Fruit fly (Drosophila melanogaster) whole organism, embryonic: ENCODE measurements around the gene Arl5.
A peak's percentile ranks its signal among the peaks of the same experiment; 100 is the strongest.

Experiments used
- Awh ChIP-seq: fragments of 200-800 bp; sonication (Bioruptor generic); IDR thresholded peaks from 2 replicates; pipeline ENCODE4, ENCODE4 v1.3.6; 2022; ENCODE audit warnings: missing biosample characterization, missing genetic modification characterization
- CG10462 ChIP-seq: fragments of 200-800 bp; sonication (Bioruptor generic); optimal IDR thresholded peaks from 2 replicates; lab custom pipeline; 2016; ENCODE audit warnings: missing biosample characterization, missing genetic modification characterization
- CG10565 ChIP-seq: fragments of 200-800 bp; sonication (Bioruptor generic); optimal IDR thresholded peaks from 3 replicates; lab custom pipeline; 2016; ENCODE audit warnings: missing biosample characterization, mild to moderate bottlenecking, missing genetic modification characterization
- CG10959 ChIP-seq: fragments of 200-800 bp; sonication (Bioruptor generic); IDR thresholded peaks from 2 replicates; pipeline ENCODE4 v1.3.6; 2022; ENCODE audit warnings: missing biosample characterization, missing genetic modification characterization
- CG12104 ChIP-seq: fragments of 200-800 bp; sonication (Bioruptor generic); optimal IDR thresholded peaks from 3 replicates; lab custom pipeline; 2016; ENCODE audit warnings: missing biosample characterization, missing genetic modification characterization
- CG12769 ChIP-seq: fragments of 200-800 bp; sonication (Bioruptor generic); optimal IDR thresholded peaks from 2 replicates; lab custom pipeline; 2019; ENCODE audit warnings: missing biosample characterization, mild to moderate bottlenecking, missing genetic modification characterization, moderate library complexity
- CG13775 ChIP-seq: fragments of 200-800 bp; sonication (Bioruptor generic); optimal IDR thresholded peaks from 3 replicates; lab custom pipeline; 2017; ENCODE audit warnings: missing biosample characterization, mild to moderate bottlenecking, missing genetic modification characterization
- CG1529 ChIP-seq: fragments of 200-800 bp; sonication (Bioruptor generic); optimal IDR thresholded peaks from 3 replicates; lab custom pipeline; 2018; ENCODE audit warnings: missing biosample characterization, missing genetic modification characterization
- CG1602 ChIP-seq: fragments of 200-800 bp; sonication (Bioruptor generic); optimal IDR thresholded peaks from 3 replicates; lab custom pipeline; 2016; ENCODE audit warnings: missing biosample characterization, missing genetic modification characterization
- CG17186 ChIP-seq: fragments of 200-800 bp; sonication (Bioruptor generic); optimal IDR thresholded peaks from 3 replicates; lab custom pipeline; 2017; ENCODE audit warnings: missing biosample characterization, missing genetic modification reagents, missing genetic modification characterization
- CG17361 ChIP-seq: fragments of 200-800 bp; sonication (Bioruptor generic); IDR thresholded peaks from 3 replicates; pipeline ENCODE4 v1.3.6; 2022; ENCODE audit warnings: missing biosample characterization, missing genetic modification characterization
- CG2129 ChIP-seq: fragments of 200-800 bp; sonication (Bioruptor generic); IDR thresholded peaks from 2 replicates; pipeline ENCODE4 v1.3.6; 2022; ENCODE audit warnings: missing biosample characterization, missing genetic modification characterization; ENCODE audit not compliant: partially characterized antibody
- CG2875 ChIP-seq: fragments of 200-800 bp; sonication (Bioruptor generic); optimal IDR thresholded peaks from 2 replicates; lab custom pipeline; 2017; ENCODE audit warnings: missing biosample characterization, mild to moderate bottlenecking, missing genetic modification characterization, missing genetic modification reagents
- CG34224 ChIP-seq: fragments of 200-800 bp; sonication (Bioruptor generic); IDR thresholded peaks from 3 replicates; pipeline ENCODE4 v1.3.6; 2022; ENCODE audit warnings: missing biosample characterization, missing genetic modification characterization; ENCODE audit not compliant: partially characterized antibody
- CG43689 ChIP-seq: fragments of 200-800 bp; sonication (Bioruptor generic); IDR thresholded peaks from 2 replicates; pipeline ENCODE4 v1.3.6; 2022; ENCODE audit warnings: missing biosample characterization, missing genetic modification characterization
- CG4617 ChIP-seq: fragments of 200-800 bp; sonication (Bioruptor generic); optimal IDR thresholded peaks from 3 replicates; lab custom pipeline; 2016; ENCODE audit warnings: missing biosample characterization, missing genetic modification characterization, borderline replicate concordance
- CG6272 ChIP-seq: fragments of 200-800 bp; sonication (Bioruptor generic); IDR thresholded peaks from 2 replicates; pipeline ENCODE4 v1.3.6; 2022; ENCODE audit warnings: missing biosample characterization, missing genetic modification characterization
- CG6654 ChIP-seq: fragments of 200-800 bp; sonication (Bioruptor generic); optimal IDR thresholded peaks from 2 replicates; lab custom pipeline; 2017; ENCODE audit warnings: missing biosample characterization, mild to moderate bottlenecking, missing genetic modification characterization
- CG6791 ChIP-seq: fragments of 200-800 bp; sonication (Bioruptor generic); IDR thresholded peaks from 3 replicates; pipeline ENCODE4 v1.3.6; 2022; ENCODE audit warnings: missing biosample characterization, missing genetic modification characterization; ENCODE audit not compliant: partially characterized antibody
- CG6854 ChIP-seq: fragments of 200-800 bp; sonication (Bioruptor generic); optimal IDR thresholded peaks from 3 replicates; lab custom pipeline; 2017; ENCODE audit warnings: missing biosample characterization, mild to moderate bottlenecking, missing genetic modification characterization
- CG7963 ChIP-seq: fragments of 200-800 bp; sonication (Bioruptor generic); IDR thresholded peaks from 3 replicates; pipeline ENCODE4 v1.3.6; 2022; ENCODE audit warnings: missing biosample characterization, missing genetic modification characterization; ENCODE audit not compliant: partially characterized antibody
- D19A ChIP-seq: fragments of 200-800 bp; optimal IDR thresholded peaks from 3 replicates; lab custom pipeline; 2019; ENCODE audit warnings: missing biosample characterization, mild to moderate bottlenecking, missing genetic modification characterization, moderate library complexity
- D19B ChIP-seq: fragments of 200-800 bp; sonication (Bioruptor generic); optimal IDR thresholded peaks from 2 replicates; lab custom pipeline; 2017; ENCODE audit warnings: missing biosample characterization, mild to moderate bottlenecking, missing genetic modification characterization
- Ets65A ChIP-seq: fragments of 200-800 bp; sonication (Bioruptor generic); peaks from one replicate; lab custom pipeline; 2016; ENCODE audit warnings: missing biosample characterization, missing genetic modification characterization
- Fer3 ChIP-seq: fragments of 200-800 bp; sonication (Bioruptor generic); optimal IDR thresholded peaks from 2 replicates; lab custom pipeline; 2018; ENCODE audit warnings: missing biosample characterization, mild to moderate bottlenecking, missing genetic modification characterization, moderate library complexity
- Gug ChIP-seq: fragments of 200-800 bp; sonication (Bioruptor generic); IDR thresholded peaks from 4 replicates; pipeline ENCODE4 v1.3.6; 2022; ENCODE audit warnings: missing biosample characterization, missing genetic modification characterization
- Hmx ChIP-seq: fragments of 200-800 bp; sonication (Bioruptor generic); optimal IDR thresholded peaks from 2 replicates; lab custom pipeline; 2016; ENCODE audit warnings: missing biosample characterization, missing genetic modification characterization
- Lhr ChIP-seq: fragments of 200-800 bp; sonication (Bioruptor generic); optimal IDR thresholded peaks from 3 replicates; lab custom pipeline; 2017; ENCODE audit warnings: mild to moderate bottlenecking, missing biosample characterization, missing genetic modification reagents, missing genetic modification characterization
- Mes4 ChIP-seq: fragments of 200-800 bp; sonication (Bioruptor generic); optimal IDR thresholded peaks from 2 replicates; lab custom pipeline; 2016; ENCODE audit warnings: missing biosample characterization, missing genetic modification characterization
- Nf-YB ChIP-seq: fragments of 200-800 bp; sonication (Bioruptor generic); optimal IDR thresholded peaks from 3 replicates; lab custom pipeline; 2019; ENCODE audit warnings: missing biosample characterization, mild to moderate bottlenecking, missing genetic modification characterization, moderate library complexity
- NfI ChIP-seq: fragments of 200-800 bp; sonication (Bioruptor generic); optimal IDR thresholded peaks from 3 replicates; lab custom pipeline; 2018; ENCODE audit warnings: missing biosample characterization, mild to moderate bottlenecking, missing genetic modification characterization, moderate library complexity
- Rfx ChIP-seq: fragments of 200-800 bp; sonication (Bioruptor generic); IDR thresholded peaks from 2 replicates; pipeline ENCODE4 v1.3.6; 2022; ENCODE audit warnings: missing biosample characterization, missing genetic modification characterization
- Spps ChIP-seq: fragments of 200-800 bp; sonication (Bioruptor generic); optimal IDR thresholded peaks from 2 replicates; lab custom pipeline; 2018; ENCODE audit warnings: missing biosample characterization, mild to moderate bottlenecking, missing genetic modification characterization
- bab2 ChIP-seq: fragments of 200-800 bp; sonication (Bioruptor generic); optimal IDR thresholded peaks from 2 replicates; lab custom pipeline; 2016; ENCODE audit warnings: missing biosample characterization, missing genetic modification characterization
- chinmo ChIP-seq: fragments of 200-800 bp; sonication (Bioruptor generic); IDR thresholded peaks from 4 replicates; pipeline ENCODE4 v1.3.6; 2022; ENCODE audit warnings: missing biosample characterization, missing genetic modification characterization; ENCODE audit not compliant: partially characterized antibody
- dati ChIP-seq: fragments of 200-800 bp; sonication (Bioruptor generic); IDR thresholded peaks from 2 replicates; pipeline ENCODE4 v1.3.6; 2022; ENCODE audit warnings: missing biosample characterization, missing genetic modification characterization
- fd96Cb ChIP-seq: fragments of 200-800 bp; sonication (Bioruptor generic); optimal IDR thresholded peaks from 2 replicates; lab custom pipeline; 2018; ENCODE audit warnings: missing biosample characterization, mild to moderate bottlenecking, missing genetic modification characterization, moderate library complexity
- gfzf ChIP-seq: fragments of 200-800 bp; sonication (Bioruptor generic); optimal IDR thresholded peaks from 2 replicates; lab custom pipeline; 2016; ENCODE audit warnings: missing biosample characterization, mild to moderate bottlenecking, missing genetic modification characterization, moderate library complexity
- hth ChIP-seq: fragments of >200 bp; optimal IDR thresholded peaks from 2 replicates; lab custom pipeline; 2017; ENCODE audit warnings: inconsistent platforms
- lbe ChIP-seq: fragments of 200-800 bp; sonication (Bioruptor generic); optimal IDR thresholded peaks from 2 replicates; lab custom pipeline; 2016; ENCODE audit warnings: missing biosample characterization, mild to moderate bottlenecking, missing genetic modification characterization
- mirr ChIP-seq: fragments of 200-800 bp; sonication (Bioruptor generic); optimal IDR thresholded peaks from 3 replicates; lab custom pipeline; 2018; ENCODE audit warnings: missing biosample characterization, mild to moderate bottlenecking, missing genetic modification characterization
- nmo ChIP-seq: fragments of 200-800 bp; sonication (Bioruptor generic); optimal IDR thresholded peaks from 2 replicates; lab custom pipeline; 2018; ENCODE audit warnings: missing biosample characterization, mild to moderate bottlenecking, missing genetic modification characterization, moderate library complexity
- p53 ChIP-seq: fragments of 200-800 bp; sonication (Bioruptor generic); optimal IDR thresholded peaks from 2 replicates; lab custom pipeline; 2016; ENCODE audit warnings: missing biosample characterization, missing genetic modification characterization
- pfk ChIP-seq: fragments of 200-800 bp; sonication (Bioruptor generic); optimal IDR thresholded peaks from 2 replicates; lab custom pipeline; 2018; ENCODE audit warnings: missing biosample characterization, mild to moderate bottlenecking, missing genetic modification characterization, moderate library complexity
- psq ChIP-seq: fragments of 200-800 bp; sonication (Bioruptor generic); optimal IDR thresholded peaks from 2 replicates; lab custom pipeline; 2017; ENCODE audit warnings: missing biosample characterization, missing genetic modification characterization
- ro ChIP-seq: fragments of 200-800 bp; sonication (Bioruptor generic); IDR thresholded peaks from 2 replicates; pipeline ENCODE4 v1.3.6; 2022; ENCODE audit warnings: missing biosample characterization, missing genetic modification characterization
- sens-2 ChIP-seq: fragments of 200-800 bp; sonication (Bioruptor generic); IDR thresholded peaks from 2 replicates; pipeline ENCODE4 v1.3.6; 2022; ENCODE audit warnings: missing biosample characterization, missing genetic modification characterization
- sima ChIP-seq: fragments of 200-800 bp; sonication (Bioruptor generic); optimal IDR thresholded peaks from 2 replicates; lab custom pipeline; 2016; ENCODE audit warnings: missing biosample characterization, missing genetic modification characterization
- sob ChIP-seq: fragments of 200-800 bp; sonication (Bioruptor generic); IDR thresholded peaks from 2 replicates; pipeline ENCODE4 v1.3.6; 2022; ENCODE audit warnings: missing biosample characterization, missing genetic modification characterization
- unc-4 ChIP-seq: fragments of 200-800 bp; sonication (Bioruptor generic); IDR thresholded peaks from 2 replicates; pipeline ENCODE4 v1.3.6; 2022; ENCODE audit warnings: missing biosample characterization, missing genetic modification characterization; ENCODE audit not compliant: partially characterized antibody
- zen ChIP-seq: fragments of 200-800 bp; sonication (Bioruptor generic); optimal IDR thresholded peaks from 3 replicates; lab custom pipeline; 2018; ENCODE audit warnings: missing biosample characterization, mild to moderate bottlenecking, missing genetic modification characterization, moderate library complexity

The Arl5 gene

DNA sequence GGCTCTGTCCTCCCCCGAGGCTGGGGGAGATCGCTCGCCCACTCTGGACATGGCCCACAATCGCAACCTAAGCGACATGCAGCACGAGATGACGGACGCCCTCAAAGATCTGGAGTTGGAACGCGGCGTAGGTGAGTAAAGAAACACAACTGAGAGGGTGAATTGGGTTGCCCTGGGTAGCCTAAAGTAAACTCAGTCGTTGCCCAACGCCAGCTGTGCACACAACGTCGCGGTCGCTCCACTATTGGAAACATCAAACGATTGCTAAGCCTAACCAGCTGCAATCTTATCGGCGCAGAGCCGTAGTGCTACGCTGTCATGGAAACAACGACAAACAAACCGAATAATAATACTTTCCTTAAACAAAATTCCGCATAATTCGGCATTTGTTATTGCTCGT lies 47.7 kb upstream of the Arl5 start (continued):
- TF ChIP-seq dati (GFP tag; lab: Robert Waterston, UW) (no peak), gfzf (GFP tag; lab: Kevin White, UChicago) (no peak), CG17361 (no peak), bab2 (GFP tag; lab: Kevin White, UChicago) (peak; percentile 4), sima (no peak), hth (lab: Kevin White, UChicago) (no peak), nmo (no peak), NfI (no peak), CG6791 (GFP tag; lab: Robert Waterston, UW) (no peak), CG13775 (GFP tag; lab: Kevin White, UChicago) (no peak), CG17186 (GFP tag; lab: Kevin White, UChicago) (no peak), Hmx (no peak), D19A (no peak), Awh (GFP tag; lab: Robert Waterston, UW) (peak; percentile 31; the same call in 1 of the 2 replicates), chinmo (GFP tag; lab: Robert Waterston, UW) (0 out of 4 replicates have a peak, but pooled peaks have one; percentile 52), CG6272 (GFP tag; lab: Robert Waterston, UW) (no peak), CG1529 (GFP tag; lab: Kevin White, UChicago) (no peak), sob (peak; percentile 45; the same call in 1 of the 2 replicates), CG7963 (GFP tag; lab: Robert Waterston, UW) (no peak), Lhr (GFP tag; lab: Kevin White, UChicago) (no peak), CG10959 (GFP tag; lab: Robert Waterston, UW) (no peak), CG4617 (GFP tag; lab: Kevin White, UChicago) (no peak), ro (GFP tag; lab: Robert Waterston, UW) (no peak), psq (GFP tag; lab: Kevin White, UChicago) (no peak), CG12769 (tag; lab: Kevin White, UChicago) (no peak), D19B (GFP tag; lab: Kevin White, UChicago) (no peak), CG6654 (GFP tag; lab: Kevin White, UChicago) (no peak), zen (tag; lab: Kevin White, UChicago) (no peak), CG6854 (GFP tag; lab: Kevin White, UChicago) (no peak), CG1602 (no peak), p53 (no peak), sens-2 (GFP tag; lab: Robert Waterston, UW) (no peak), fd96Cb (no peak), CG34224 (GFP tag; lab: Robert Waterston, UW) (no peak), CG2875 (GFP tag; lab: Kevin White, UChicago) (peak; percentile 44), Rfx (GFP tag; lab: Robert Waterston, UW) (peak; percentile 51; the same call in 1 of the 2 replicates), CG43689 (GFP tag; lab: Robert Waterston, UW) (no peak), CG10565 (GFP tag; lab: Kevin White, UChicago) (no peak), Gug (GFP tag; lab: Robert Waterston, UW) (no peak), CG10462 (no peak), CG2129 (no peak), unc-4 (GFP tag; lab: Robert Waterston, UW) (no peak), Mes4 (GFP tag; lab: Kevin White, UChicago) (no peak), mirr (GFP tag; lab: Kevin White, UChicago) (peak; percentile 13), Fer3 (peak; percentile 19), pfk (GFP tag; lab: Kevin White, UChicago) (peak; percentile 22), Spps (no peak), CG12104 (GFP tag; lab: Kevin White, UChicago) (no peak), Ets65A (GFP tag; lab: Kevin White, UChicago) (no peak), Nf-YB (no peak), lbe (GFP tag; lab: Kevin White, UChicago) (no peak)
